Fruit fly (Drosophila melanogaster) whole organism, embryonic: Measurements from ENCODE around the gene LysRS.

Source experiments
- Abd-B ChIP-seq: fragments of 200-800 bp; sonication (Bioruptor generic); optimal IDR thresholded peaks from 2 replicates; lab custom pipeline; 2018; ENCODE audit warnings: missing biosample characterization, mild to moderate bottlenecking, missing genetic modification characterization, moderate library complexity
- C15 ChIP-seq: fragments of 200-800 bp; sonication (Bioruptor generic); IDR thresholded peaks from 3 replicates; pipeline ENCODE4 v1.3.6; 2022; ENCODE audit warnings: missing biosample characterization, missing genetic modification characterization
- CG10321 ChIP-seq: fragments of 200-800 bp; sonication (Bioruptor generic); IDR thresholded peaks from 2 replicates; pipeline ENCODE4 v1.3.6; 2022; ENCODE audit warnings: missing biosample characterization, missing genetic modification characterization
- CG10543 ChIP-seq: fragments of 200-800 bp; sonication (Bioruptor generic); optimal IDR thresholded peaks from 3 replicates; lab custom pipeline; 2017; ENCODE audit warnings: missing biosample characterization, mild to moderate bottlenecking, missing genetic modification characterization, moderate library complexity
- CG10959 ChIP-seq: fragments of 200-800 bp; sonication (Bioruptor generic); IDR thresholded peaks from 2 replicates; pipeline ENCODE4 v1.3.6; 2022; ENCODE audit warnings: missing biosample characterization, missing genetic modification characterization
- CG11398 ChIP-seq: fragments of 200-800 bp; sonication (Bioruptor generic); optimal IDR thresholded peaks from 2 replicates; lab custom pipeline; 2016; ENCODE audit warnings: missing biosample characterization, missing genetic modification characterization
- CG11560 ChIP-seq: fragments of 200-800 bp; sonication (Bioruptor generic); IDR thresholded peaks from 3 replicates; pipeline ENCODE4 v1.3.6; 2022; ENCODE audit warnings: missing biosample characterization, missing genetic modification characterization
- CG12071 ChIP-seq: fragments of 200-800 bp; sonication (Bioruptor generic); optimal IDR thresholded peaks from 3 replicates; lab custom pipeline; 2018; ENCODE audit warnings: missing biosample characterization, mild to moderate bottlenecking, missing genetic modification characterization
- CG12104 ChIP-seq: fragments of 200-800 bp; sonication (Bioruptor generic); optimal IDR thresholded peaks from 3 replicates; lab custom pipeline; 2016; ENCODE audit warnings: missing biosample characterization, missing genetic modification characterization
- CG12219 ChIP-seq: fragments of 200-800 bp; sonication (Bioruptor generic); optimal IDR thresholded peaks from 3 replicates; lab custom pipeline; 2018; ENCODE audit warnings: missing biosample characterization, mild to moderate bottlenecking, missing genetic modification characterization
- CG13424 ChIP-seq: fragments of 200-800 bp; sonication (Bioruptor generic); optimal IDR thresholded peaks from 2 replicates; lab custom pipeline; 2019; ENCODE audit warnings: missing biosample characterization, mild to moderate bottlenecking, missing genetic modification characterization, moderate library complexity
- CG14667 ChIP-seq: fragments of 200-800 bp; sonication (Bioruptor generic); IDR thresholded peaks from 2 replicates; pipeline ENCODE4 v1.3.6; 2022; ENCODE audit warnings: missing biosample characterization, missing genetic modification characterization
- CG14710 ChIP-seq: fragments of 200-800 bp; sonication (Bioruptor generic); optimal IDR thresholded peaks from 3 replicates; lab custom pipeline; 2019; ENCODE audit warnings: missing biosample characterization, mild to moderate bottlenecking, missing genetic modification characterization, moderate library complexity
- CG1602 ChIP-seq: fragments of 200-800 bp; sonication (Bioruptor generic); optimal IDR thresholded peaks from 3 replicates; lab custom pipeline; 2016; ENCODE audit warnings: missing biosample characterization, missing genetic modification characterization
- CG1603 ChIP-seq: fragments of 200-800 bp; sonication (Bioruptor generic); optimal IDR thresholded peaks from 2 replicates; lab custom pipeline; 2019; ENCODE audit warnings: missing biosample characterization, mild to moderate bottlenecking, missing genetic modification characterization, moderate library complexity
- CG17912 ChIP-seq: fragments of 200-800 bp; sonication (Bioruptor generic); optimal IDR thresholded peaks from 2 replicates; lab custom pipeline; 2018; ENCODE audit warnings: missing biosample characterization, mild to moderate bottlenecking, missing genetic modification characterization
- CG2889 ChIP-seq: fragments of 200-800 bp; sonication (Bioruptor generic); IDR thresholded peaks from 3 replicates; pipeline ENCODE4 v1.3.6; 2022; ENCODE audit warnings: missing biosample characterization, missing genetic modification characterization
- CG31365 ChIP-seq: fragments of 200-800 bp; sonication (Bioruptor generic); optimal IDR thresholded peaks from 2 replicates; lab custom pipeline; 2018; ENCODE audit warnings: missing biosample characterization, mild to moderate bottlenecking, missing genetic modification characterization
- CG33557 ChIP-seq: fragments of 200-800 bp; sonication (Bioruptor generic); optimal IDR thresholded peaks from 2 replicates; lab custom pipeline; 2019; ENCODE audit warnings: missing biosample characterization, mild to moderate bottlenecking, missing genetic modification characterization, moderate library complexity
- CG4854 ChIP-seq: fragments of 200-800 bp; sonication (Bioruptor generic); optimal IDR thresholded peaks from 2 replicates; lab custom pipeline; 2016; ENCODE audit warnings: missing biosample characterization, missing genetic modification characterization, inconsistent platforms
- CG6791 ChIP-seq: fragments of 200-800 bp; sonication (Bioruptor generic); IDR thresholded peaks from 3 replicates; pipeline ENCODE4 v1.3.6; 2022; ENCODE audit warnings: missing biosample characterization, missing genetic modification characterization; ENCODE audit not compliant: partially characterized antibody
- CG7839 ChIP-seq: fragments of 200-800 bp; sonication (Bioruptor generic); optimal IDR thresholded peaks from 3 replicates; lab custom pipeline; 2018; ENCODE audit warnings: missing biosample characterization, mild to moderate bottlenecking, missing genetic modification characterization, moderate library complexity
- CG8089 ChIP-seq: fragments of 200-800 bp; sonication (Bioruptor generic); optimal IDR thresholded peaks from 3 replicates; lab custom pipeline; 2016; ENCODE audit warnings: missing biosample characterization, missing genetic modification characterization
- CG9817 ChIP-seq: fragments of 200-800 bp; sonication (Bioruptor generic); optimal IDR thresholded peaks from 2 replicates; lab custom pipeline; 2018; ENCODE audit warnings: missing biosample characterization, mild to moderate bottlenecking, missing genetic modification characterization, moderate library complexity
- D ChIP-seq, 2 experiments: fragments of 200-800 bp in 1 of 2; fragments of >200 bp in 1 of 2; sonication (Bioruptor generic) in 1 of 2; optimal IDR thresholded peaks; 2 replicates in 1 of 2; 3 replicates in 1 of 2; lab custom pipeline; 2017; ENCODE audit warnings: mild to moderate bottlenecking in 1 of 2, missing biosample characterization in 1 of 2, missing genetic modification characterization in 1 of 2, missing genetic modification reagents in 1 of 2
- Eip74EF ChIP-seq, 2 experiments: fragments of 200-800 bp in 1 of 2; fragments of >200 bp in 1 of 2; sonication (Bioruptor generic) in 1 of 2; optimal IDR thresholded peaks; 2 replicates each; lab custom pipeline; 2017 to 2019; ENCODE audit warnings: missing biosample characterization in 2 of 2, missing genetic modification characterization in 2 of 2, mild to moderate bottlenecking in 1 of 2, moderate library complexity in 1 of 2
- GATAe ChIP-seq: fragments of 200-800 bp; sonication (Bioruptor generic); conservative IDR thresholded peaks from 2 replicates; pipeline ENCODE4 v1.3.6; 2022; ENCODE audit warnings: missing biosample characterization, missing genetic modification characterization
- Hr3 ChIP-seq: fragments of 200-800 bp; sonication (Bioruptor generic); optimal IDR thresholded peaks from 3 replicates; lab custom pipeline; 2016; ENCODE audit warnings: missing biosample characterization, missing genetic modification characterization
- MESR4 ChIP-seq: fragments of 200-800 bp; sonication (Bioruptor generic); optimal IDR thresholded peaks from 2 replicates; lab custom pipeline; 2018; ENCODE audit warnings: missing biosample characterization, mild to moderate bottlenecking, missing genetic modification characterization, moderate library complexity
- Nf-YA ChIP-seq: fragments of 200-800 bp; sonication (Bioruptor generic); IDR thresholded peaks from 2 replicates; pipeline ENCODE4 v1.3.6; 2022; ENCODE audit warnings: missing biosample characterization, missing genetic modification characterization
- Nf-YB ChIP-seq: fragments of 200-800 bp; sonication (Bioruptor generic); optimal IDR thresholded peaks from 3 replicates; lab custom pipeline; 2019; ENCODE audit warnings: missing biosample characterization, mild to moderate bottlenecking, missing genetic modification characterization, moderate library complexity
- Ptx1 ChIP-seq: fragments of 200-800 bp; sonication (Bioruptor generic); IDR thresholded peaks from 2 replicates; pipeline ENCODE4 v1.3.6; 2022; ENCODE audit warnings: missing biosample characterization, missing genetic modification characterization
- Ravus ChIP-seq: fragments of 200-800 bp; sonication (Bioruptor generic); IDR thresholded peaks from 2 replicates; pipeline ENCODE4 v1.3.6; 2022; ENCODE audit warnings: missing biosample characterization, missing genetic modification characterization
- Sox102F ChIP-seq: fragments of 200-800 bp; sonication (Bioruptor generic); optimal IDR thresholded peaks from 2 replicates; lab custom pipeline; 2018; ENCODE audit warnings: missing biosample characterization, mild to moderate bottlenecking, missing genetic modification characterization, moderate library complexity
- Trl ChIP-seq, 3 experiments: fragments of >200 bp in 2 of 3; fragments of 200-800 bp in 1 of 3; sonication (Bioruptor generic) in 1 of 3; optimal IDR thresholded peaks; 2 replicates in 1 of 3; 3 replicates in 2 of 3; lab custom pipeline; 2016 to 2017; ENCODE audit warnings: missing biosample characterization in 1 of 3, missing genetic modification characterization in 1 of 3
- cas ChIP-seq: fragments of 200-800 bp; sonication (Bioruptor generic); IDR thresholded peaks from 2 replicates; pipeline ENCODE4 v1.3.6; 2022; ENCODE audit warnings: missing biosample characterization, missing genetic modification characterization
- da ChIP-seq: fragments of 200-800 bp; sonication (Bioruptor generic); optimal IDR thresholded peaks from 2 replicates; lab custom pipeline; 2016; ENCODE audit warnings: missing biosample characterization, missing genetic modification characterization
- dimm ChIP-seq: fragments of 200-800 bp; sonication (Bioruptor generic); IDR thresholded peaks from 2 replicates; pipeline ENCODE4 v1.3.6; 2022; ENCODE audit warnings: missing biosample characterization, missing genetic modification characterization
- ewg ChIP-seq: fragments of 200-800 bp; sonication (Bioruptor generic); optimal IDR thresholded peaks from 3 replicates; lab custom pipeline; 2017; ENCODE audit warnings: mild to moderate bottlenecking, missing biosample characterization, missing genetic modification reagents, missing genetic modification characterization
- fru ChIP-seq: fragments of >200 bp; optimal IDR thresholded peaks from 2 replicates; lab custom pipeline; 2017
- ham ChIP-seq: fragments of 200-800 bp; sonication (Bioruptor generic); IDR thresholded peaks from 2 replicates; pipeline ENCODE4 v1.3.6; 2022; ENCODE audit warnings: missing biosample characterization, missing genetic modification characterization
- inv ChIP-seq: fragments of 200-800 bp; sonication (Bioruptor generic); IDR thresholded peaks from 2 replicates; pipeline ENCODE4 v1.3.6; 2022; ENCODE audit warnings: missing biosample characterization, missing genetic modification characterization; ENCODE audit not compliant: partially characterized antibody
- psq ChIP-seq: fragments of 200-800 bp; sonication (Bioruptor generic); optimal IDR thresholded peaks from 2 replicates; lab custom pipeline; 2017; ENCODE audit warnings: missing biosample characterization, missing genetic modification characterization
- scrt ChIP-seq: fragments of 200-800 bp; sonication (Bioruptor generic); optimal IDR thresholded peaks from 2 replicates; lab custom pipeline; 2018; ENCODE audit warnings: missing biosample characterization, mild to moderate bottlenecking, missing genetic modification characterization, moderate library complexity
- sim ChIP-seq: fragments of 200-800 bp; sonication (Bioruptor generic); IDR thresholded peaks from 2 replicates; pipeline ENCODE4 v1.3.6; 2022; ENCODE audit warnings: missing biosample characterization, missing genetic modification characterization
- sima ChIP-seq: fragments of 200-800 bp; sonication (Bioruptor generic); optimal IDR thresholded peaks from 2 replicates; lab custom pipeline; 2016; ENCODE audit warnings: missing biosample characterization, missing genetic modification characterization
- slou ChIP-seq: fragments of 200-800 bp; sonication (Bioruptor generic); optimal IDR thresholded peaks from 3 replicates; lab custom pipeline; 2016; ENCODE audit warnings: missing biosample characterization, missing genetic modification characterization
- stc ChIP-seq: fragments of 200-800 bp; sonication (Bioruptor generic); IDR thresholded peaks from 2 replicates; pipeline ENCODE4 v1.3.6; 2022; ENCODE audit warnings: missing biosample characterization, missing genetic modification characterization

Gene LysRS

dm6 chrX:9583440-9584103 lies 25.1 kb downstream of the LysRS start (continued):
- no peak for TF ChIP-seq CG8089 (GFP tag; lab: Kevin White, UChicago)
- TF ChIP-seq CG11398 (GFP tag; lab: Kevin White, UChicago) = peak; percentile 22
- peak; percentile 91 for TF ChIP-seq Hr3 (GFP tag; lab: Kevin White, UChicago)
- TF ChIP-seq fru = no peak
- no peak for TF ChIP-seq CG6791 (GFP tag; lab: Robert Waterston, UW)
- peak; percentile 93 for TF ChIP-seq stc (GFP tag; lab: Robert Waterston, UW)
- TF ChIP-seq CG33557 (GFP tag; lab: Kevin White, UChicago) = peak; percentile 89
- peak; percentile 81 for TF ChIP-seq Nf-YA
- peak; percentile 96 for TF ChIP-seq CG7839 (tag; lab: Kevin White, UChicago)
- TF ChIP-seq CG14710 (tag; lab: Kevin White, UChicago) = peak; percentile 87
- TF ChIP-seq da (GFP tag; lab: Kevin White, UChicago) = no peak
- peak; percentile 74; the same call in 1 of the 3 replicates for TF ChIP-seq C15
- TF ChIP-seq Abd-B (GFP tag; lab: Kevin White, UChicago) = peak; percentile 85
- TF ChIP-seq Trl (optimal IDR thresholded peaks at IDR 0.05; lab: Kevin White, UChicago) = peak in 1 of 2 experiments; percentile 8
- peak; percentile 13 for TF ChIP-seq Trl (GFP tag; optimal IDR thresholded peaks at IDR 0.05; lab: Kevin White, UChicago)
- peak; percentile 95 for TF ChIP-seq Ptx1 (GFP tag; lab: Robert Waterston, UW)
- TF ChIP-seq slou (GFP tag; lab: Kevin White, UChicago) = peak; percentile 65
- TF ChIP-seq psq = peak; percentile 74
- peak; percentile 84 for TF ChIP-seq cas (GFP tag; lab: Robert Waterston, UW)
- TF ChIP-seq CG12071 (GFP tag; lab: Kevin White, UChicago) = peak; percentile 88
- no peak for TF ChIP-seq inv (GFP tag; lab: Robert Waterston, UW)
- TF ChIP-seq CG1603 (tag; lab: Kevin White, UChicago) = peak; percentile 83
- peak; percentile 75 for TF ChIP-seq CG10321
- TF ChIP-seq CG12219 = peak; percentile 94
- peak; percentile 94 for TF ChIP-seq CG9817 (tag; lab: Kevin White, UChicago)
- no peak for TF ChIP-seq D (optimal IDR thresholded peaks at IDR 0.05; lab: Kevin White, UChicago)
- TF ChIP-seq D (GFP tag; optimal IDR thresholded peaks at IDR 0.05; lab: Kevin White, UChicago) = peak; percentile 93
- TF ChIP-seq scrt (GFP tag; lab: Kevin White, UChicago) = peak; percentile 91
- peak; percentile 96 for TF ChIP-seq CG10543 (GFP tag; lab: Kevin White, UChicago)
- peak; percentile 79 for TF ChIP-seq CG14667
- peak; percentile 87 for TF ChIP-seq CG12104 (GFP tag; lab: Kevin White, UChicago)
- TF ChIP-seq Eip74EF (GFP tag; optimal IDR thresholded peaks at IDR 0.05; lab: Kevin White, UChicago) = peak in 1 of 2 experiments; percentile 89
- TF ChIP-seq Ravus (GFP tag; lab: Robert Waterston, UW) = peak; percentile 57
- peak; percentile 80 for TF ChIP-seq CG17912
- peak; percentile 86 for TF ChIP-seq CG1602 (GFP tag; lab: Kevin White, UChicago)
- TF ChIP-seq sima (GFP tag; lab: Kevin White, UChicago) = no peak
- peak; percentile 77 for TF ChIP-seq GATAe (GFP tag; lab: Robert Waterston, UW)
- peak; percentile 81 for TF ChIP-seq CG11560
- peak; percentile 31 for TF ChIP-seq MESR4 (GFP tag; lab: Kevin White, UChicago)
- TF ChIP-seq CG13424 (tag; lab: Kevin White, UChicago) = peak; percentile 96
- peak; percentile 63; the same call in 1 of the 2 replicates for TF ChIP-seq dimm (GFP tag; lab: Robert Waterston, UW)
- TF ChIP-seq CG31365 (tag; lab: Kevin White, UChicago) = peak; percentile 83
- peak; percentile 93 for TF ChIP-seq Sox102F
- peak; percentile 72 for TF ChIP-seq ham
- TF ChIP-seq ewg (GFP tag; lab: Kevin White, UChicago) = peak; percentile 87
- TF ChIP-seq CG4854 (GFP tag; lab: Kevin White, UChicago) = peak; percentile 76
- peak; percentile 73 for TF ChIP-seq CG10959 (GFP tag; lab: Robert Waterston, UW)
- peak; percentile 71; the same call in 1 of the 2 replicates for TF ChIP-seq sim (GFP tag; lab: Robert Waterston, UW)
- TF ChIP-seq CG2889 (GFP tag; lab: Robert Waterston, UW) = peak; percentile 83
- peak; percentile 80 for TF ChIP-seq Nf-YB (GFP tag; lab: Kevin White, UChicago)
